Worm (Caenorhabditis elegans): ENCODE results near the gene C28D4.10.
"Not testable (repeated sequence)": the region's sequence is repeated elsewhere in the genome, so short reads cannot be mapped to it uniquely, and the experiment has no call there.

- TF ChIP-seq sptf-1 (tag; optimal IDR thresholded peaks at IDR 0.05); elt-3 (tag; optimal IDR thresholded peaks at IDR 0.05); drap-1 (GFP tag; optimal IDR thresholded peaks at IDR 0.05); mab-5 (tag; optimal IDR thresholded peaks at IDR 0.05); ham-2 (GFP tag; optimal IDR thresholded peaks at IDR 0.05); ztf-11 (tag; optimal IDR thresholded peaks at IDR 0.05); pha-4 (tag; optimal IDR thresholded peaks at IDR 0.05); lin-13 (tag; optimal IDR thresholded peaks at IDR 0.05); nhr-76 (tag; optimal IDR thresholded peaks at IDR 0.05); mep-1 (tag; optimal IDR thresholded peaks at IDR 0.05); nhr-237 (tag; optimal IDR thresholded peaks at IDR 0.05); nhr-12 (tag; optimal IDR thresholded peaks at IDR 0.05): not testable (repeated sequence)
Observed at ce11 chrIV:9688715-9689114, 49.6 kb upstream of the C28D4.10 start, which contains the start of gene msp-76.
